Fruit fly (Drosophila melanogaster) whole organism, embryonic: Measurements from ENCODE around the gene Ndfip.

Experiments
- Aef1 ChIP-seq: fragments of 200-800 bp; sonication (Bioruptor generic); IDR thresholded peaks from 3 replicates; pipeline ENCODE4 v1.3.6; 2022; ENCODE audit warnings: missing biosample characterization, missing genetic modification characterization
- Atf-2 ChIP-seq: fragments of 200-800 bp; sonication (Bioruptor generic); optimal IDR thresholded peaks from 2 replicates; lab custom pipeline; 2016; ENCODE audit warnings: missing biosample characterization, missing genetic modification characterization
- CG10274 ChIP-seq: fragments of 200-800 bp; sonication (Bioruptor generic); optimal IDR thresholded peaks from 3 replicates; lab custom pipeline; 2017; ENCODE audit warnings: missing biosample characterization, mild to moderate bottlenecking, missing genetic modification characterization
- CG10321 ChIP-seq: fragments of 200-800 bp; sonication (Bioruptor generic); IDR thresholded peaks from 2 replicates; pipeline ENCODE4 v1.3.6; 2022; ENCODE audit warnings: missing biosample characterization, missing genetic modification characterization
- CG10565 ChIP-seq: fragments of 200-800 bp; sonication (Bioruptor generic); optimal IDR thresholded peaks from 3 replicates; lab custom pipeline; 2016; ENCODE audit warnings: missing biosample characterization, mild to moderate bottlenecking, missing genetic modification characterization
- CG12236 ChIP-seq: fragments of 200-800 bp; sonication (Bioruptor generic); optimal IDR thresholded peaks from 2 replicates; lab custom pipeline; 2016; ENCODE audit warnings: missing biosample characterization, missing genetic modification characterization
- CG15011 ChIP-seq: fragments of 200-800 bp; sonication (Bioruptor generic); optimal IDR thresholded peaks from 3 replicates; lab custom pipeline; 2018; ENCODE audit warnings: missing biosample characterization, mild to moderate bottlenecking, missing genetic modification characterization
- CG15514 ChIP-seq: fragments of 200-800 bp; sonication (Bioruptor generic); optimal IDR thresholded peaks from 3 replicates; lab custom pipeline; 2017; ENCODE audit warnings: missing biosample characterization, missing genetic modification characterization, mild to moderate bottlenecking, moderate library complexity, missing genetic modification reagents
- CG1603 ChIP-seq: fragments of 200-800 bp; sonication (Bioruptor generic); optimal IDR thresholded peaks from 2 replicates; lab custom pipeline; 2019; ENCODE audit warnings: missing biosample characterization, mild to moderate bottlenecking, missing genetic modification characterization, moderate library complexity
- CG17568 ChIP-seq: fragments of 200-800 bp; sonication (Bioruptor generic); optimal IDR thresholded peaks from 2 replicates; lab custom pipeline; 2018; ENCODE audit warnings: missing biosample characterization, mild to moderate bottlenecking, missing genetic modification characterization, moderate library complexity
- CG17612 ChIP-seq: fragments of 200-800 bp; sonication (Bioruptor generic); IDR thresholded peaks from 2 replicates; pipeline ENCODE4 v1.3.6; 2022; ENCODE audit warnings: missing biosample characterization, missing genetic modification characterization
- CG17829 ChIP-seq: fragments of 200-800 bp; optimal IDR thresholded peaks from 2 replicates; lab custom pipeline; 2019; ENCODE audit warnings: missing biosample characterization, mild to moderate bottlenecking, missing genetic modification characterization, moderate library complexity
- CG2712 ChIP-seq: fragments of 200-800 bp; optimal IDR thresholded peaks from 3 replicates; lab custom pipeline; 2019; ENCODE audit warnings: missing biosample characterization, mild to moderate bottlenecking, missing genetic modification characterization, moderate library complexity
- CG31365 ChIP-seq: fragments of 200-800 bp; sonication (Bioruptor generic); optimal IDR thresholded peaks from 2 replicates; lab custom pipeline; 2018; ENCODE audit warnings: missing biosample characterization, mild to moderate bottlenecking, missing genetic modification characterization
- CG34376 ChIP-seq: fragments of 200-800 bp; sonication (Bioruptor generic); optimal IDR thresholded peaks from 2 replicates; lab custom pipeline; 2018; ENCODE audit warnings: missing biosample characterization, mild to moderate bottlenecking, missing genetic modification characterization
- CG43689 ChIP-seq: fragments of 200-800 bp; sonication (Bioruptor generic); IDR thresholded peaks from 2 replicates; pipeline ENCODE4 v1.3.6; 2022; ENCODE audit warnings: missing biosample characterization, missing genetic modification characterization
- CG4730 ChIP-seq: fragments of 200-800 bp; sonication (Bioruptor generic); IDR thresholded peaks from 2 replicates; pipeline ENCODE4 v1.3.6; 2022; ENCODE audit warnings: missing biosample characterization, missing genetic modification characterization
- CG8281 ChIP-seq: fragments of 200-800 bp; sonication (Bioruptor generic); optimal IDR thresholded peaks from 2 replicates; lab custom pipeline; 2018; ENCODE audit warnings: missing biosample characterization, mild to moderate bottlenecking, missing genetic modification characterization, moderate library complexity
- E2f2 ChIP-seq: fragments of 200-800 bp; sonication (Bioruptor generic); IDR thresholded peaks from 2 replicates; pipeline ENCODE4 v1.3.6; 2022; ENCODE audit warnings: missing biosample characterization, missing genetic modification characterization
- GATAe ChIP-seq: fragments of 200-800 bp; sonication (Bioruptor generic); conservative IDR thresholded peaks from 2 replicates; pipeline ENCODE4 v1.3.6; 2022; ENCODE audit warnings: missing biosample characterization, missing genetic modification characterization
- Gug ChIP-seq: fragments of 200-800 bp; sonication (Bioruptor generic); IDR thresholded peaks from 4 replicates; pipeline ENCODE4 v1.3.6; 2022; ENCODE audit warnings: missing biosample characterization, missing genetic modification characterization
- Jarid2 ChIP-seq: fragments of 200-800 bp; sonication (Bioruptor generic); optimal IDR thresholded peaks from 3 replicates; lab custom pipeline; 2017; ENCODE audit warnings: mild to moderate bottlenecking, missing biosample characterization, missing genetic modification reagents, missing genetic modification characterization
- MESR4 ChIP-seq: fragments of 200-800 bp; sonication (Bioruptor generic); optimal IDR thresholded peaks from 2 replicates; lab custom pipeline; 2018; ENCODE audit warnings: missing biosample characterization, mild to moderate bottlenecking, missing genetic modification characterization, moderate library complexity
- Max ChIP-seq: fragments of 200-800 bp; sonication (Bioruptor generic); optimal IDR thresholded peaks from 2 replicates; lab custom pipeline; 2016; ENCODE audit warnings: missing biosample characterization, mild to moderate bottlenecking, missing genetic modification characterization
- Poxn ChIP-seq: fragments of 200-800 bp; sonication (Bioruptor generic); IDR thresholded peaks from 2 replicates; pipeline ENCODE4 v1.3.6; 2022; ENCODE audit warnings: missing biosample characterization, missing genetic modification characterization
- Ravus ChIP-seq: fragments of 200-800 bp; sonication (Bioruptor generic); IDR thresholded peaks from 2 replicates; pipeline ENCODE4 v1.3.6; 2022; ENCODE audit warnings: missing biosample characterization, missing genetic modification characterization
- Rfx ChIP-seq: fragments of 200-800 bp; sonication (Bioruptor generic); IDR thresholded peaks from 2 replicates; pipeline ENCODE4 v1.3.6; 2022; ENCODE audit warnings: missing biosample characterization, missing genetic modification characterization
- Sry-β ChIP-seq: fragments of 200-800 bp; sonication (Bioruptor generic); optimal IDR thresholded peaks from 2 replicates; lab custom pipeline; 2018; ENCODE audit warnings: missing biosample characterization, mild to moderate bottlenecking, missing genetic modification characterization, moderate library complexity
- br ChIP-seq: fragments of >200 bp; optimal IDR thresholded peaks from 2 replicates; lab custom pipeline; 2017
- chn ChIP-seq: fragments of 200-800 bp; sonication (Bioruptor generic); optimal IDR thresholded peaks from 2 replicates; lab custom pipeline; 2016; ENCODE audit warnings: missing biosample characterization, missing genetic modification characterization
- crc ChIP-seq: fragments of 200-800 bp; sonication (Bioruptor generic); optimal IDR thresholded peaks from 2 replicates; lab custom pipeline; 2016; ENCODE audit warnings: missing biosample characterization, missing genetic modification characterization
- crp ChIP-seq, 2 experiments: fragments of 200-800 bp; sonication (Bioruptor generic); optimal IDR thresholded peaks; 2 replicates in 1 of 2; 3 replicates in 1 of 2; lab custom pipeline; 2017; ENCODE audit warnings: missing biosample characterization in 2 of 2, missing genetic modification characterization in 2 of 2, mild to moderate bottlenecking in 1 of 2, moderate library complexity in 1 of 2
- dmrt11E ChIP-seq: fragments of 200-800 bp; sonication (Bioruptor generic); optimal IDR thresholded peaks from 3 replicates; lab custom pipeline; 2018; ENCODE audit warnings: missing biosample characterization, mild to moderate bottlenecking, missing genetic modification characterization, moderate library complexity
- fd3F ChIP-seq: fragments of 200-800 bp; sonication (Bioruptor generic); optimal IDR thresholded peaks from 2 replicates; lab custom pipeline; 2018; ENCODE audit warnings: missing biosample characterization, mild to moderate bottlenecking, missing genetic modification characterization, moderate library complexity
- fd96Cb ChIP-seq: fragments of 200-800 bp; sonication (Bioruptor generic); optimal IDR thresholded peaks from 2 replicates; lab custom pipeline; 2018; ENCODE audit warnings: missing biosample characterization, mild to moderate bottlenecking, missing genetic modification characterization, moderate library complexity
- fu2 ChIP-seq: fragments of 200-800 bp; sonication (Bioruptor generic); optimal IDR thresholded peaks from 2 replicates; lab custom pipeline; 2016; ENCODE audit warnings: missing biosample characterization, missing genetic modification characterization
- grn ChIP-seq: fragments of 200-800 bp; sonication (Bioruptor generic); optimal IDR thresholded peaks from 3 replicates; lab custom pipeline; 2017; ENCODE audit warnings: missing biosample characterization, missing genetic modification characterization
- gsb-n ChIP-seq: fragments of 200-800 bp; sonication (Bioruptor generic); optimal IDR thresholded peaks from 3 replicates; lab custom pipeline; 2018; ENCODE audit warnings: missing biosample characterization, mild to moderate bottlenecking, missing genetic modification characterization
- ind ChIP-seq: fragments of 200-800 bp; sonication (Bioruptor generic); optimal IDR thresholded peaks from 3 replicates; lab custom pipeline; 2016; ENCODE audit warnings: missing biosample characterization, missing genetic modification characterization
- kah ChIP-seq: fragments of 200-800 bp; sonication (Bioruptor generic); optimal IDR thresholded peaks from 2 replicates; lab custom pipeline; 2018; ENCODE audit warnings: missing biosample characterization, mild to moderate bottlenecking, missing genetic modification characterization
- odd ChIP-seq: fragments of 200-800 bp; sonication (Bioruptor generic); optimal IDR thresholded peaks from 2 replicates; lab custom pipeline; 2017; ENCODE audit warnings: missing biosample characterization, mild to moderate bottlenecking, missing genetic modification characterization
- prd ChIP-seq, 3 experiments: fragments of >200 bp in 2 of 3; fragments of 200-800 bp in 1 of 3; sonication (Bioruptor generic) in 1 of 3; optimal IDR thresholded peaks in 2 of 3; IDR thresholded peaks in 1 of 3; 2 replicates in 2 of 3; 3 replicates in 1 of 3; pipeline versions ENCODE4 v1.3.6 to Lab custom; 2017 to 2022; ENCODE audit warnings: missing biosample characterization in 1 of 3, missing genetic modification characterization in 1 of 3
- psq ChIP-seq: fragments of 200-800 bp; sonication (Bioruptor generic); optimal IDR thresholded peaks from 2 replicates; lab custom pipeline; 2017; ENCODE audit warnings: missing biosample characterization, missing genetic modification characterization
- sqz ChIP-seq: fragments of 200-800 bp; sonication (Bioruptor generic); optimal IDR thresholded peaks from 3 replicates; lab custom pipeline; 2018; ENCODE audit warnings: missing biosample characterization, mild to moderate bottlenecking, missing genetic modification characterization
- tio ChIP-seq: fragments of 200-800 bp; sonication (Bioruptor generic); optimal IDR thresholded peaks from 2 replicates; lab custom pipeline; 2017; ENCODE audit warnings: missing biosample characterization, missing genetic modification characterization, inconsistent platforms
- tll ChIP-seq, 2 experiments: fragments of 200-800 bp in 1 of 2; fragments of >200 bp in 1 of 2; sonication (Bioruptor generic) in 1 of 2; optimal IDR thresholded peaks; 2 replicates each; lab custom pipeline; 2017 to 2019; ENCODE audit warnings: missing biosample characterization in 2 of 2, missing genetic modification characterization in 2 of 2, mild to moderate bottlenecking in 1 of 2, moderate library complexity in 1 of 2
- unpg ChIP-seq: fragments of 200-800 bp; sonication (Bioruptor generic); optimal IDR thresholded peaks from 3 replicates; lab custom pipeline; 2018; ENCODE audit warnings: missing biosample characterization, mild to moderate bottlenecking, missing genetic modification characterization, moderate library complexity

Ndfip gene

dm6 chr3L:17657728-17658379 is 3.8 kb upstream of the Ndfip start (continued):
- no peak for TF ChIP-seq Gug
- TF ChIP-seq CG10565, result no peak
- no peak for TF ChIP-seq odd
- TF ChIP-seq Ravus (GFP tag; lab: Robert Waterston, UW), result no peak
- peak; percentile 8; the same call in 1 of the 2 replicates for TF ChIP-seq E2f2 (GFP tag; lab: Robert Waterston, UW)
- TF ChIP-seq, all 482 proteins: peak for 139

dm6 chr3L:17656716-17657395 is 2.8 kb upstream of the Ndfip start:
- TF ChIP-seq CG10274 (GFP tag; lab: Kevin White, UChicago) (no peak), CG10321 (no peak), CG17568 (no peak), Jarid2 (GFP tag; lab: Kevin White, UChicago) (no peak), CG4730 (GFP tag; lab: Robert Waterston, UW) (no peak), CG15514 (no peak), tll (GFP tag; optimal IDR thresholded peaks at IDR 0.05; lab: Kevin White, UChicago) (no peak), ind (no peak), CG15011 (GFP tag; lab: Kevin White, UChicago) (no peak), CG31365 (tag; lab: Kevin White, UChicago) (no peak), CG17829 (no peak), GATAe (GFP tag; lab: Robert Waterston, UW) (no peak), Rfx (GFP tag; lab: Robert Waterston, UW) (no peak), chn (GFP tag; lab: Kevin White, UChicago) (no peak), grn (GFP tag; lab: Kevin White, UChicago) (no peak), CG1603 (tag; lab: Kevin White, UChicago) (peak; percentile 38), CG8281 (tag; lab: Kevin White, UChicago) (no peak), tio (GFP tag; lab: Kevin White, UChicago) (no peak), CG43689 (GFP tag; lab: Robert Waterston, UW) (no peak), fu2 (GFP tag; lab: Kevin White, UChicago) (no peak), crp (GFP tag; optimal IDR thresholded peaks at IDR 0.05; lab: Kevin White, UChicago) (no peak), sqz (GFP tag; lab: Kevin White, UChicago) (no peak), CG12236 (no peak), fd96Cb (no peak), psq (no peak), CG17612 (GFP tag; lab: Robert Waterston, UW) (no peak), Aef1 (GFP tag; lab: Robert Waterston, UW) (no peak), gsb-n (tag; lab: Kevin White, UChicago) (peak; percentile 26), Poxn (GFP tag; lab: Robert Waterston, UW) (no peak), CG2712 (no peak), unpg (GFP tag; lab: Kevin White, UChicago) (no peak), Atf-2 (no peak), prd (optimal IDR thresholded peaks at IDR 0.05; lab: Kevin White, UChicago) (no peak), prd (GFP tag; IDR thresholded peaks at IDR 0.05; lab: Robert Waterston, UW) (0 out of 3 replicates have a peak, but pooled peaks have one; percentile 16), MESR4 (GFP tag; lab: Kevin White, UChicago) (no peak), crc (no peak), fd3F (GFP tag; lab: Kevin White, UChicago) (no peak), br (lab: Kevin White, UChicago) (no peak), kah (GFP tag; lab: Kevin White, UChicago) (no peak), Max (GFP tag; lab: Kevin White, UChicago) (no peak), dmrt11E (tag; lab: Kevin White, UChicago) (no peak), CG34376 (GFP tag; lab: Kevin White, UChicago) (no peak), Sry-β (no peak)
